Worm (Caenorhabditis elegans): Measurements from ENCODE around the gene ipla-1.

Gene ipla-1

DNA sequence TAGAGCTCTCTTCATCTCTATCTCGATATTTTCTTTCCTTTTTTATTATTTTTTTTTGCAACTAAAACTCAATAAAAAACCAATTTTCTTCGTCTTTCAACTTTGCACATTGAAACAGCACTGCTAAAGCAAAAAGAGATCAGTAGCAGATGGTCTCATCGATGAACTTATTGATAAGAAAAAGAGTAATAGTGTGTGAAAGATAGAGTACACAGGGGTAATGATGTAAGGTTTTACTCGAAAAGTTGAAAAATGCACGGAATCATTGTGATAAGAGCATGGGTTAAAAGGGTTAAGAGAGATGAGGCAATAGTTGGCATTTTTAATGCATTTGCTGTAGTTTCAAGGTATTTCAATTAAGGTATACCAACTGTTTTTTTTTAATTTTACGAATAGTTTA is 49.1 kb downstream of the ipla-1 start (continued):
- TF ChIP-seq fos-1 (tag; optimal IDR thresholded peaks at IDR 0.05): no peak
- no peak for TF ChIP-seq nhr-41 (GFP tag; IDR thresholded peaks at IDR 0.05)

DNA sequence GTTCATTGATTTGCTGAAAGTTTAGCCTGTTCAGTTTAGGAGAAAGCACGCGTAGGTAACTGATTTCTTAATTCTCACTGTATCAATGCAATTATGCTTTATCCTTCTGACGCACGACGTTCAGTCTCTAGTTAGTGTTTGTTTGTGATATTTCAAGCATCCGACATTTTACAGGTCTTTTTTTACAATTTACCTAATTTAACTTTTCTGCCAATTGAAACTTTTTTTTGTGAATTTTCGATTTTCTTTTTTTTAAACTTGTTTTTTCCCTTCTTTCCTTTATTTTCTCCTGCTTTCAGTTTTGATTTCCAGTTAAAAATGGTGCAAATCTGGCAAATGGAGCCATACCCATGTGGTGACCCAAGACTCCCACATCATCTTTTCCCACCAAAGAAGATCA is 50.4 kb downstream of the ipla-1 start, which contains the start of gene K07E1.1:
TSS of gene K07E1.1 (plus strand) at position 301 of the 400 bp plus-strand sequence.
- TF ChIP-seq rbr-2 (tag; optimal IDR thresholded peaks at IDR 0.05) (no peak), set-16 (GFP tag; IDR thresholded peaks at IDR 0.05) (no peak), ztf-7 (tag; optimal IDR thresholded peaks at IDR 0.05) (no peak), T20F7.1 (GFP tag; optimal IDR thresholded peaks at IDR 0.05) (no peak), mdt-29 (GFP tag; IDR thresholded peaks at IDR 0.05) (no peak), Y75B8A.6 (GFP tag; IDR thresholded peaks at IDR 0.05) (no peak), jun-1 (tag; optimal IDR thresholded peaks at IDR 0.05) (no peak), egl-43 (GFP tag; IDR thresholded peaks at IDR 0.05) (no peak), aha-1 (tag) (no peak), ceh-20 (GFP tag; IDR thresholded peaks at IDR 0.05) (no peak), ZK546.5 (tag; optimal IDR thresholded peaks at IDR 0.05) (no peak)

DNA sequence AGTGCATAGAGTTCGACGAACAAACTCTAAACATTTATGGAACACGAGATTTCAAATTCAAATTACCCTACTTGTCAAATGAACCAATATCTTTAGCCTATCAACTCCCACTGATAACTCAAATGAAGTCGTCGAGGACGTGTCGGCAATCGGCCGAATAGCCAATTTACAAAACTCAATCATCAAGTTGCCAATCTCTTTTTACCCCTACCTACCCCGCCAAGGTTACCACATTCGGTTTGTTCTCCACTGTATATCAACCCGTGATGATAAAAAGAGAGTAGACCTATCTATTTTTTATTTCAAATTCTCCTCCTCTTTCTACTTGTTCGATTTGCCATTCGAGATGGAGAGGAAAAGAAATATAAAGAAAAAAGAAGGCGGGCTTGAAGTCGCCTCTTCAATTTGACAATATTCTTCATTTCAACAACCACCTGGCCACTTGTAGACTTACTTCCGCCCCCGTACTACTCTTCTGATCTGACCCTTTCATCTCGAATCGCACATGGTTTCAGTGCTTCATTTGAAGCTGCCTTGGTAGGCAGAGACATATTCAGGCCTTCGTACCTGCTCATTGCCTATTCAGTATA is 51.1 kb downstream of the ipla-1 start:
- TF ChIP-seq hlh-30 (tag; optimal IDR thresholded peaks at IDR 0.05; ENCODE audit: insufficient read depth) (peak; percentile 18), snpc-1.2 (GFP tag; IDR thresholded peaks at IDR 0.05) (no peak)

DNA sequence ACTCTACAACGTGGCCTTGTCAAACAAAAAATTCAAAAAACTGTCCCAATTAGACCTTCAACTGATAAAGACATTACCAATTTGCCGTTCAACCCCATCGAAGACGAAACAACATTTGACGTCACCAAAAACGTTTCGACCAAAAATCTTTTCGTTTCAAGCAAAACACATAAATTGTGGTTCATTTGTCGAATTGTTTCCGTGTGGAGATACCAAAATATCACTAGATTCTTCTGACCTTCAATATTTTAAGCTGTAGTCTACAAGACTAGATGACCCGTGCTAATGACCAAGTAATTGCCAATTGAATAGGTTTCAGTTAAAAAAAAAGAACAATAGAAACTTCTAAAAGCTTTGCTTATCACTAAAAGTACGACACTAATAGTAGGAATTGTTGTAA is 52.7 kb downstream of the ipla-1 start:
- no peak for TF ChIP-seq daf-12 (tag; optimal IDR thresholded peaks at IDR 0.05)
- no peak for TF ChIP-seq skn-1 (tag; optimal IDR thresholded peaks at IDR 0.05)
- peak in 1 of 2 experiments; percentile 30 for TF ChIP-seq unc-62 (GFP tag; optimal IDR thresholded peaks at IDR 0.05 in 1 of 2)
- TF ChIP-seq unc-62 (tag; optimal IDR thresholded peaks at IDR 0.05): no peak
- no peak for TF ChIP-seq ztf-7 (tag; optimal IDR thresholded peaks at IDR 0.05)
- TF ChIP-seq nhr-28 (tag; optimal IDR thresholded peaks at IDR 0.05): peak; percentile 7

DNA sequence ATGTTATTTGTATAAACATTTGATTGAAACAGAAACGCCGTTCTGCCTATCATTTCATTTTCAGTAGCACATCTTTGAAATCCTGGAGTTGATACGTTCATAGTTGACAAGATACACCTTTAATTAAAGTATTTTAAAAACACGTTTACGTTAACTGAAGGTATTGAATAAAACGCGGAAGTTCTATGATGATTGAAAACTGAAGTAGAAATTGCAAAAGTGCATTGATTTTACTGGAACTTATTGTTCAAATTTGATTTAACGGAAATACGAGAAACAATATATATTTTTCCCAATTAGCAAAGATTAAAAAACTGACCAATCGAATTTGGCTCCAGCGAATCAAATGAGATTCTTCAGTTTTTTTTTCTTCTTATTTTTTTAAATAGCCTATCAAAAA is 57.6 kb downstream of the ipla-1 start, which contains the start of gene sra-34:
TSS of gene sra-34 (minus strand) at position 101 of the 400 bp plus-strand sequence.
- no peak for TF ChIP-seq sdz-12 (GFP tag; optimal IDR thresholded peaks at IDR 0.05)
- no peak for TF ChIP-seq unc-62 (GFP tag; optimal IDR thresholded peaks at IDR 0.05 in 1 of 2)
- no peak for TF ChIP-seq unc-62 (tag; optimal IDR thresholded peaks at IDR 0.05)
- peak; percentile 54 for TF ChIP-seq aha-1 (tag)
